Worm (Caenorhabditis elegans) whole organism, late embryonic: ENCODE data around the gene dpf-2.

Experiments used
- C08G9.2 ChIP-seq: sonication (generic microtip); optimal IDR thresholded peaks from 2 replicates; lab custom pipeline; 2016; ENCODE audit warnings: mild to moderate bottlenecking, missing genetic modification characterization, moderate library complexity, missing compliant biosample characterization
- C38D4.7 ChIP-seq: fragments of 200-800 bp; sonication (Bioruptor generic); optimal IDR thresholded peaks from 2 replicates; lab custom pipeline; 2018; ENCODE audit warnings: mild to moderate bottlenecking, missing genetic modification characterization, moderate library complexity, missing compliant biosample characterization
- F13H6.1 ChIP-seq: sonication (generic microtip); optimal IDR thresholded peaks from 2 replicates; lab custom pipeline; 2016; ENCODE audit warnings: missing genetic modification characterization, missing compliant biosample characterization
- K09A11.1 ChIP-seq: sonication (generic microtip); optimal IDR thresholded peaks from 2 replicates; lab custom pipeline; 2017; ENCODE audit warnings: antibody characterized with exemption, mild to moderate bottlenecking, missing genetic modification characterization, missing compliant biosample characterization; ENCODE audit not compliant: insufficient read depth
- T23F11.4 ChIP-seq: fragments of 200-800 bp; sonication (Bioruptor generic); optimal IDR thresholded peaks from 2 replicates; lab custom pipeline; 2018; ENCODE audit warnings: mild to moderate bottlenecking, missing genetic modification characterization, missing compliant biosample characterization
- ahr-1 ChIP-seq: sonication (generic microtip); optimal IDR thresholded peaks from 2 replicates; lab custom pipeline; 2016; ENCODE audit warnings: missing genetic modification characterization, missing compliant biosample characterization
- ceh-14 ChIP-seq: sonication (generic microtip); optimal IDR thresholded peaks from 2 replicates; lab custom pipeline; 2016; ENCODE audit warnings: missing genotype, missing genetic modification characterization, missing compliant biosample characterization
- ceh-18 ChIP-seq: sonication (generic microtip); optimal IDR thresholded peaks from 2 replicates; lab custom pipeline; 2016; ENCODE audit warnings: missing genetic modification characterization, missing compliant biosample characterization
- ceh-19 ChIP-seq: fragments of 200-800 bp; sonication (Bioruptor generic); optimal IDR thresholded peaks from 2 replicates; lab custom pipeline; 2018; ENCODE audit warnings: mild to moderate bottlenecking, missing genetic modification characterization, missing compliant biosample characterization
- ceh-2 ChIP-seq: sonication (generic microtip); optimal IDR thresholded peaks from 2 replicates; lab custom pipeline; 2016; ENCODE audit warnings: missing genotype, missing genetic modification characterization, missing compliant biosample characterization
- ceh-22 ChIP-seq: sonication (generic microtip); optimal IDR thresholded peaks from 2 replicates; lab custom pipeline; 2017; ENCODE audit warnings: missing biosample characterization, missing genetic modification characterization
- ceh-31 ChIP-seq: sonication (generic microtip); optimal IDR thresholded peaks from 2 replicates; lab custom pipeline; 2016; ENCODE audit warnings: missing genetic modification characterization, missing compliant biosample characterization
- ceh-34 ChIP-seq: sonication (generic microtip); optimal IDR thresholded peaks from 2 replicates; lab custom pipeline; 2016; ENCODE audit warnings: mild to moderate bottlenecking, missing genetic modification characterization, missing compliant biosample characterization
- ceh-45 ChIP-seq: fragments of 200-800 bp; sonication (Bioruptor generic); IDR thresholded peaks from 2 replicates; pipeline ENCODE4 v1.3.6; 2022; ENCODE audit warnings: missing genetic modification reagents, missing genetic modification characterization, missing compliant biosample characterization
- ceh-48 ChIP-seq: sonication (generic microtip); optimal IDR thresholded peaks from 2 replicates; lab custom pipeline; 2016; ENCODE audit warnings: missing genetic modification characterization, inconsistent platforms, missing compliant biosample characterization
- ceh-9 ChIP-seq: sonication (generic microtip); optimal IDR thresholded peaks from 2 replicates; lab custom pipeline; 2016; ENCODE audit warnings: mild to moderate bottlenecking, missing genetic modification characterization, inconsistent platforms, missing compliant biosample characterization
- dmd-4 ChIP-seq: sonication (generic microtip); optimal IDR thresholded peaks from 2 replicates; lab custom pipeline; 2016; ENCODE audit warnings: borderline replicate concordance, missing genetic modification characterization, missing compliant biosample characterization
- elt-2 ChIP-seq: sonication (generic microtip); optimal IDR thresholded peaks from 2 replicates; lab custom pipeline; 2016; ENCODE audit warnings: missing genetic modification reagents, missing genetic modification characterization, missing compliant biosample characterization
- elt-4 ChIP-seq: sonication (generic microtip); optimal IDR thresholded peaks from 2 replicates; lab custom pipeline; 2016; ENCODE audit warnings: missing genetic modification characterization, missing compliant biosample characterization
- fax-1 ChIP-seq: sonication (generic microtip); optimal IDR thresholded peaks from 2 replicates; lab custom pipeline; 2016; ENCODE audit warnings: missing genotype, missing genetic modification characterization, missing compliant biosample characterization
- hlh-30 ChIP-seq: sonication (generic microtip); optimal IDR thresholded peaks from 2 replicates; lab custom pipeline; 2017; ENCODE audit warnings: antibody characterized with exemption, missing genetic modification characterization, missing compliant biosample characterization; ENCODE audit not compliant: insufficient read depth
- hlh-8 ChIP-seq: sonication (generic microtip); optimal IDR thresholded peaks from 2 replicates; lab custom pipeline; 2016; ENCODE audit warnings: missing genotype, missing genetic modification characterization, missing compliant biosample characterization
- lim-6 ChIP-seq: sonication (generic microtip); optimal IDR thresholded peaks from 2 replicates; lab custom pipeline; 2016; ENCODE audit warnings: missing genetic modification characterization, missing compliant biosample characterization
- lin-11 ChIP-seq: fragments of 200-800 bp; sonication (Bioruptor generic); optimal IDR thresholded peaks from 2 replicates; lab custom pipeline; 2018; ENCODE audit warnings: mild to moderate bottlenecking, missing genetic modification characterization, missing compliant biosample characterization
- madf-2 ChIP-seq: sonication (generic microtip); optimal IDR thresholded peaks from 2 replicates; lab custom pipeline; 2017; ENCODE audit warnings: missing genetic modification characterization, missing compliant biosample characterization
- nfya-1 ChIP-seq: sonication (generic microtip); optimal IDR thresholded peaks from 2 replicates; lab custom pipeline; 2017; ENCODE audit warnings: missing genetic modification characterization, mild to moderate bottlenecking, missing compliant biosample characterization, antibody characterized with exemption, moderate library complexity
- nhr-11 ChIP-seq: fragments of 150-350 bp; optimal IDR thresholded peaks from 2 replicates; lab custom pipeline; 2014; ENCODE audit warnings: missing biosample characterization, missing genetic modification characterization
- odd-2 ChIP-seq: sonication (generic microtip); optimal IDR thresholded peaks from 2 replicates; lab custom pipeline; 2017; ENCODE audit warnings: antibody characterized with exemption, mild to moderate bottlenecking, missing genetic modification characterization, missing compliant biosample characterization
- pag-3 ChIP-seq: sonication (generic microtip); optimal IDR thresholded peaks from 2 replicates; lab custom pipeline; 2016; ENCODE audit warnings: missing compliant biosample characterization, missing genetic modification characterization, borderline replicate concordance
- pha-4 ChIP-seq: fragments of 150-350 bp; optimal IDR thresholded peaks from 2 replicates; lab custom pipeline; 2018; ENCODE audit warnings: missing biosample characterization, missing genetic modification reagents, missing genetic modification characterization
- pros-1 ChIP-seq: fragments of 150-350 bp; optimal IDR thresholded peaks from 2 replicates; lab custom pipeline; 2014; ENCODE audit warnings: missing biosample characterization, missing genetic modification reagents, missing genetic modification characterization
- ref-2 ChIP-seq: sonication (generic microtip); optimal IDR thresholded peaks from 2 replicates; lab custom pipeline; 2016; ENCODE audit warnings: missing genetic modification characterization, missing compliant biosample characterization
- rnt-1 ChIP-seq: sonication (generic microtip); optimal IDR thresholded peaks from 2 replicates; lab custom pipeline; 2016; ENCODE audit warnings: missing genetic modification characterization, missing compliant biosample characterization
- sdc-2 ChIP-seq: sonication (generic microtip); optimal IDR thresholded peaks from 2 replicates; lab custom pipeline; 2016; ENCODE audit warnings: missing genotype, missing genetic modification characterization, missing compliant biosample characterization
- sox-2 ChIP-seq: fragments of 200-800 bp; sonication (Bioruptor generic); IDR thresholded peaks from 2 replicates; pipeline ENCODE4 v1.3.6; 2022; ENCODE audit warnings: missing genetic modification reagents, missing genetic modification characterization, missing compliant biosample characterization
- sox-4 ChIP-seq: sonication (generic microtip); optimal IDR thresholded peaks from 2 replicates; lab custom pipeline; 2017; ENCODE audit warnings: mild to moderate bottlenecking, missing genetic modification characterization, inconsistent platforms, missing compliant biosample characterization
- syd-9 ChIP-seq: sonication (generic microtip); optimal IDR thresholded peaks from 2 replicates; lab custom pipeline; 2016; ENCODE audit warnings: mild to moderate bottlenecking, missing genetic modification characterization, moderate library complexity, missing compliant biosample characterization
- tbx-2 ChIP-seq: sonication (generic microtip); optimal IDR thresholded peaks from 2 replicates; lab custom pipeline; 2016; ENCODE audit warnings: missing genetic modification characterization, missing compliant biosample characterization
- tbx-7 ChIP-seq: sonication (generic microtip); optimal IDR thresholded peaks from 2 replicates; lab custom pipeline; 2016; ENCODE audit warnings: missing genotype, missing genetic modification characterization, missing compliant biosample characterization
- unc-3 ChIP-seq, 2 experiments: fragments of 200-800 bp in 1 of 2; sonication (Bioruptor generic) in 1 of 2; sonication (generic microtip) in 1 of 2; conservative IDR thresholded peaks in 1 of 2; optimal IDR thresholded peaks in 1 of 2; 2 replicates each; pipeline versions ENCODE4 v1.3.6 to Lab custom; 2016 to 2022; ENCODE audit warnings: missing compliant biosample characterization in 2 of 2, missing genetic modification characterization in 2 of 2, missing genetic modification reagents in 1 of 2
- unc-42 ChIP-seq: sonication (generic microtip); optimal IDR thresholded peaks from 2 replicates; lab custom pipeline; 2016; ENCODE audit warnings: missing genotype, missing genetic modification characterization, missing compliant biosample characterization
- unc-55 ChIP-seq: sonication (generic microtip); optimal IDR thresholded peaks from 2 replicates; lab custom pipeline; 2017; ENCODE audit warnings: missing biosample characterization, missing genetic modification reagents, missing genetic modification characterization

Gene dpf-2

ce11 chrX:14824490-14825050 lies 7.1 kb upstream of the dpf-2 start, which contains the start of gene mbk-1:
TSS of gene mbk-1 (minus strand) at chrX:14824540.
- peak; percentile 28 for TF ChIP-seq unc-42
- TF ChIP-seq C08G9.2 (tag; lab: Kevin White, UChicago) = no peak
- TF ChIP-seq syd-9 (tag; lab: Kevin White, UChicago) = peak; percentile 8
- no peak for TF ChIP-seq pag-3 (tag; lab: Kevin White, UChicago)
- no peak for TF ChIP-seq C38D4.7 (GFP tag; lab: Kevin White, UChicago)
- peak; percentile 75 for TF ChIP-seq nfya-1 (tag; lab: Kevin White, UChicago)
- TF ChIP-seq tbx-2 (tag; lab: Kevin White, UChicago) = peak; percentile 67
- TF ChIP-seq K09A11.1 (tag; lab: Kevin White, UChicago) = no peak
- no peak for TF ChIP-seq pros-1 (tag; lab: Kevin White, UChicago)
- TF ChIP-seq sox-4 (tag; lab: Kevin White, UChicago) = no peak
- TF ChIP-seq elt-2 (tag; lab: Kevin White, UChicago) = peak; percentile 11
- peak; percentile 65 for TF ChIP-seq ceh-34 (tag; lab: Kevin White, UChicago)
- peak; percentile 38 for TF ChIP-seq ceh-18 (tag; lab: Kevin White, UChicago)
- TF ChIP-seq nhr-11 = no peak
- no peak for TF ChIP-seq ref-2 (tag; lab: Kevin White, UChicago)
- peak; percentile 40 for TF ChIP-seq ceh-2
- TF ChIP-seq unc-55 (GFP tag; lab: Kevin White, UChicago) = peak; percentile 78
- peak; percentile 76 for TF ChIP-seq sdc-2 (tag; lab: Kevin White, UChicago)
- no peak for TF ChIP-seq elt-4 (tag; lab: Kevin White, UChicago)
- no peak for TF ChIP-seq unc-3 (GFP tag; conservative IDR thresholded peaks at IDR 0.05; lab: Robert Waterston, UW)
- no peak for TF ChIP-seq unc-3 (tag; optimal IDR thresholded peaks at IDR 0.05; lab: Kevin White, UChicago)
- no peak for TF ChIP-seq fax-1
- peak; percentile 52 for TF ChIP-seq ceh-31
- TF ChIP-seq hlh-30 (tag; lab: Kevin White, UChicago) = peak; percentile 93
- no peak for TF ChIP-seq ceh-9
- no peak for TF ChIP-seq odd-2 (tag; lab: Kevin White, UChicago)
- no peak for TF ChIP-seq pha-4 (tag; lab: Kevin White, UChicago)
- TF ChIP-seq rnt-1 (tag; lab: Kevin White, UChicago) = no peak
- peak; percentile 0 for TF ChIP-seq hlh-8 (tag; lab: Kevin White, UChicago)
- TF ChIP-seq, all 69 proteins: peak for 13

ce11 chrX:14828766-14829165 lies 2.9 kb upstream of the dpf-2 start:
- TF ChIP-seq ceh-48 (tag; lab: Kevin White, UChicago) (no peak), ceh-18 (tag; lab: Kevin White, UChicago) (no peak), lin-11 (tag; lab: Kevin White, UChicago) (no peak), hlh-8 (tag; lab: Kevin White, UChicago) (no peak)

ce11 chrX:14838339-14838738 lies 6.7 kb downstream of the dpf-2 start:
- TF ChIP-seq sox-4 (tag; lab: Kevin White, UChicago) = no peak
- TF ChIP-seq unc-42 = peak; percentile 71

ce11 chrX:14841030-14841429 lies 9.4 kb downstream of the dpf-2 start:
- peak; percentile 76 for TF ChIP-seq ceh-14 (tag; lab: Kevin White, UChicago)
- TF ChIP-seq tbx-7 (tag; lab: Kevin White, UChicago) = no peak
- peak; percentile 91 for TF ChIP-seq ceh-31
- no peak for TF ChIP-seq madf-2 (tag; lab: Kevin White, UChicago)
- no peak for TF ChIP-seq ahr-1 (tag; lab: Kevin White, UChicago)
- peak; percentile 79 for TF ChIP-seq sdc-2 (tag; lab: Kevin White, UChicago)
- peak; percentile 35 for TF ChIP-seq ceh-19
- TF ChIP-seq unc-42 = peak; percentile 93
- peak; percentile 46 for TF ChIP-seq C08G9.2 (tag; lab: Kevin White, UChicago)
- peak; percentile 58 for TF ChIP-seq pag-3 (tag; lab: Kevin White, UChicago)
- peak; percentile 41 for TF ChIP-seq unc-55 (GFP tag; lab: Kevin White, UChicago)
- no peak for TF ChIP-seq nhr-11
- TF ChIP-seq ceh-45 (GFP tag; lab: Robert Waterston, UW) = no peak
- TF ChIP-seq hlh-8 (tag; lab: Kevin White, UChicago) = peak; percentile 43
- no peak for TF ChIP-seq sox-2 (GFP tag; lab: Robert Waterston, UW)
- no peak for TF ChIP-seq odd-2 (tag; lab: Kevin White, UChicago)
- TF ChIP-seq T23F11.4 (GFP tag; lab: Kevin White, UChicago) = no peak
- TF ChIP-seq pros-1 (tag; lab: Kevin White, UChicago) = peak; percentile 52
- peak; percentile 91 for TF ChIP-seq tbx-2 (tag; lab: Kevin White, UChicago)
- TF ChIP-seq F13H6.1 (tag; lab: Kevin White, UChicago) = peak; percentile 14
- peak; percentile 95 for TF ChIP-seq ceh-18 (tag; lab: Kevin White, UChicago)
- peak; percentile 44 for TF ChIP-seq syd-9 (tag; lab: Kevin White, UChicago)
- TF ChIP-seq lim-6 (tag; lab: Kevin White, UChicago) = peak; percentile 41
- TF ChIP-seq elt-2 (tag; lab: Kevin White, UChicago) = peak; percentile 64
- peak; percentile 29 for TF ChIP-seq dmd-4
- TF ChIP-seq ceh-22 = no peak
- TF ChIP-seq ceh-9 = no peak
- TF ChIP-seq sox-4 (tag; lab: Kevin White, UChicago) = no peak
